Fruit fly (Drosophila melanogaster) whole organism, embryonic: ENCODE results near the gene Cap-D2.

ENCODE experiments used
- Asciz ChIP-seq: fragments of 200-800 bp; sonication (Bioruptor generic); optimal IDR thresholded peaks from 2 replicates; lab custom pipeline; 2017; ENCODE audit warnings: missing biosample characterization, mild to moderate bottlenecking, missing genetic modification characterization, missing genetic modification reagents
- Atf-2 ChIP-seq: fragments of 200-800 bp; sonication (Bioruptor generic); optimal IDR thresholded peaks from 2 replicates; lab custom pipeline; 2016; ENCODE audit warnings: missing biosample characterization, missing genetic modification characterization
- Awh ChIP-seq: fragments of 200-800 bp; sonication (Bioruptor generic); IDR thresholded peaks from 2 replicates; pipeline ENCODE4, ENCODE4 v1.3.6; 2022; ENCODE audit warnings: missing biosample characterization, missing genetic modification characterization
- CG10267 ChIP-seq: fragments of 200-800 bp; sonication (Bioruptor generic); optimal IDR thresholded peaks from 2 replicates; lab custom pipeline; 2018; ENCODE audit warnings: missing biosample characterization, mild to moderate bottlenecking, missing genetic modification characterization, moderate library complexity
- CG10979 ChIP-seq: fragments of 200-800 bp; sonication (Bioruptor generic); optimal IDR thresholded peaks from 2 replicates; lab custom pipeline; 2018; ENCODE audit warnings: missing biosample characterization, mild to moderate bottlenecking, missing genetic modification characterization, moderate library complexity
- CG12299 ChIP-seq: fragments of 200-800 bp; sonication (Bioruptor generic); optimal IDR thresholded peaks from 2 replicates; lab custom pipeline; 2018; ENCODE audit warnings: missing biosample characterization, mild to moderate bottlenecking, missing genetic modification characterization
- CG12769 ChIP-seq: fragments of 200-800 bp; sonication (Bioruptor generic); optimal IDR thresholded peaks from 2 replicates; lab custom pipeline; 2019; ENCODE audit warnings: missing biosample characterization, mild to moderate bottlenecking, missing genetic modification characterization, moderate library complexity
- CG13287 ChIP-seq: fragments of 200-800 bp; sonication (Bioruptor generic); IDR thresholded peaks from 2 replicates; pipeline ENCODE4 v1.3.6; 2022; ENCODE audit warnings: missing biosample characterization, missing genetic modification characterization; ENCODE audit not compliant: partially characterized antibody
- CG15269 ChIP-seq: fragments of 200-800 bp; sonication (Bioruptor generic); optimal IDR thresholded peaks from 2 replicates; lab custom pipeline; 2018; ENCODE audit warnings: missing biosample characterization, mild to moderate bottlenecking, missing genetic modification characterization, moderate library complexity
- CG17328 ChIP-seq: fragments of 200-800 bp; sonication (Bioruptor generic); IDR thresholded peaks from 2 replicates; pipeline ENCODE4 v1.3.6; 2022; ENCODE audit warnings: missing biosample characterization, missing genetic modification characterization
- CG17612 ChIP-seq: fragments of 200-800 bp; sonication (Bioruptor generic); IDR thresholded peaks from 2 replicates; pipeline ENCODE4 v1.3.6; 2022; ENCODE audit warnings: missing biosample characterization, missing genetic modification characterization
- CG2712 ChIP-seq: fragments of 200-800 bp; optimal IDR thresholded peaks from 3 replicates; lab custom pipeline; 2019; ENCODE audit warnings: missing biosample characterization, mild to moderate bottlenecking, missing genetic modification characterization, moderate library complexity
- CG2875 ChIP-seq: fragments of 200-800 bp; sonication (Bioruptor generic); optimal IDR thresholded peaks from 2 replicates; lab custom pipeline; 2017; ENCODE audit warnings: missing biosample characterization, mild to moderate bottlenecking, missing genetic modification characterization, missing genetic modification reagents
- CG30020 ChIP-seq: fragments of 200-800 bp; optimal IDR thresholded peaks from 2 replicates; lab custom pipeline; 2019; ENCODE audit warnings: missing biosample characterization, mild to moderate bottlenecking, missing genetic modification characterization, moderate library complexity
- CG30431 ChIP-seq: fragments of 200-800 bp; sonication (Bioruptor generic); optimal IDR thresholded peaks from 2 replicates; lab custom pipeline; 2017; ENCODE audit warnings: missing biosample characterization, missing genetic modification characterization
- CG31224 ChIP-seq: fragments of 200-800 bp; sonication (Bioruptor generic); IDR thresholded peaks from 2 replicates; pipeline ENCODE4 v1.3.6; 2022; ENCODE audit warnings: missing biosample characterization, missing genetic modification characterization
- CG3726 ChIP-seq: fragments of 200-800 bp; sonication (Bioruptor generic); IDR thresholded peaks from 3 replicates; pipeline ENCODE4, ENCODE4 v1.3.6; 2022; ENCODE audit warnings: missing biosample characterization, missing genetic modification characterization
- CG3847 ChIP-seq: fragments of 200-800 bp; sonication (Bioruptor generic); IDR thresholded peaks from 2 replicates; pipeline ENCODE4 v1.3.6; 2022; ENCODE audit warnings: missing biosample characterization, missing genetic modification characterization
- CG3995 ChIP-seq: fragments of 200-800 bp; sonication (Bioruptor generic); optimal IDR thresholded peaks from 3 replicates; lab custom pipeline; 2016; ENCODE audit warnings: missing biosample characterization, missing genetic modification characterization
- CG43689 ChIP-seq: fragments of 200-800 bp; sonication (Bioruptor generic); IDR thresholded peaks from 2 replicates; pipeline ENCODE4 v1.3.6; 2022; ENCODE audit warnings: missing biosample characterization, missing genetic modification characterization
- CG5245 ChIP-seq: fragments of 200-800 bp; sonication (Bioruptor generic); optimal IDR thresholded peaks from 3 replicates; lab custom pipeline; 2016; ENCODE audit warnings: missing biosample characterization, missing genetic modification characterization
- CG6175 ChIP-seq: fragments of 200-800 bp; sonication (Bioruptor generic); IDR thresholded peaks from 3 replicates; pipeline ENCODE4 v1.3.6; 2022; ENCODE audit warnings: missing biosample characterization, missing genetic modification characterization
- CG6272 ChIP-seq: fragments of 200-800 bp; sonication (Bioruptor generic); IDR thresholded peaks from 2 replicates; pipeline ENCODE4 v1.3.6; 2022; ENCODE audit warnings: missing biosample characterization, missing genetic modification characterization
- CG6689 ChIP-seq: fragments of 200-800 bp; sonication (Bioruptor generic); IDR thresholded peaks from 2 replicates; pipeline ENCODE4 v1.3.6; 2022; ENCODE audit warnings: missing biosample characterization, missing genetic modification characterization
- CG6854 ChIP-seq: fragments of 200-800 bp; sonication (Bioruptor generic); optimal IDR thresholded peaks from 3 replicates; lab custom pipeline; 2017; ENCODE audit warnings: missing biosample characterization, mild to moderate bottlenecking, missing genetic modification characterization
- CG9437 ChIP-seq: fragments of 200-800 bp; sonication (Bioruptor generic); optimal IDR thresholded peaks from 2 replicates; lab custom pipeline; 2018; ENCODE audit warnings: missing biosample characterization, mild to moderate bottlenecking, missing genetic modification characterization
- CG9876 ChIP-seq: fragments of 200-800 bp; sonication (Bioruptor generic); optimal IDR thresholded peaks from 2 replicates; lab custom pipeline; 2016; ENCODE audit warnings: missing biosample characterization, missing genetic modification characterization
- Dek ChIP-seq: fragments of 200-800 bp; sonication (Bioruptor generic); optimal IDR thresholded peaks from 3 replicates; lab custom pipeline; 2019; ENCODE audit warnings: missing biosample characterization, mild to moderate bottlenecking, missing genetic modification characterization, moderate library complexity
- Dref ChIP-seq: fragments of 200-800 bp; sonication (Bioruptor generic); IDR thresholded peaks from 2 replicates; pipeline ENCODE4 v1.3.6; 2022; ENCODE audit warnings: missing biosample characterization, missing genetic modification characterization
- HmgZ ChIP-seq: fragments of 200-800 bp; sonication (Bioruptor generic); optimal IDR thresholded peaks from 2 replicates; lab custom pipeline; 2018; ENCODE audit warnings: missing biosample characterization, mild to moderate bottlenecking, missing genetic modification characterization
- Lim3 ChIP-seq: fragments of 200-800 bp; sonication (Bioruptor generic); IDR thresholded peaks from 2 replicates; pipeline ENCODE4 v1.3.6; 2022; ENCODE audit warnings: missing biosample characterization, missing genetic modification characterization
- MTF-1 ChIP-seq: fragments of 200-800 bp; sonication (Bioruptor generic); optimal IDR thresholded peaks from 2 replicates; lab custom pipeline; 2018; ENCODE audit warnings: missing biosample characterization, mild to moderate bottlenecking, missing genetic modification characterization, borderline replicate concordance
- Max ChIP-seq: fragments of 200-800 bp; sonication (Bioruptor generic); optimal IDR thresholded peaks from 2 replicates; lab custom pipeline; 2016; ENCODE audit warnings: missing biosample characterization, mild to moderate bottlenecking, missing genetic modification characterization
- Tbp ChIP-seq: fragments of >200 bp; optimal IDR thresholded peaks from 2 replicates; lab custom pipeline; 2018; ENCODE audit warnings: missing biosample characterization, missing genetic modification characterization
- ab ChIP-seq: fragments of 200-800 bp; sonication (Bioruptor generic); optimal IDR thresholded peaks from 2 replicates; lab custom pipeline; 2016; ENCODE audit warnings: missing biosample characterization, missing genetic modification characterization
- ase ChIP-seq: fragments of 200-800 bp; sonication (Bioruptor generic); IDR thresholded peaks from 3 replicates; pipeline ENCODE4 v1.3.6; 2022; ENCODE audit warnings: missing biosample characterization, missing genetic modification characterization
- cad ChIP-seq: fragments of >200 bp; optimal IDR thresholded peaks from 2 replicates; lab custom pipeline; 2017; ENCODE audit warnings: missing biosample characterization, missing genetic modification characterization
- cas ChIP-seq: fragments of 200-800 bp; sonication (Bioruptor generic); IDR thresholded peaks from 2 replicates; pipeline ENCODE4 v1.3.6; 2022; ENCODE audit warnings: missing biosample characterization, missing genetic modification characterization
- cato ChIP-seq: fragments of 200-800 bp; sonication (Bioruptor generic); optimal IDR thresholded peaks from 2 replicates; lab custom pipeline; 2016; ENCODE audit warnings: missing biosample characterization, missing genetic modification characterization, borderline replicate concordance
- chn ChIP-seq: fragments of 200-800 bp; sonication (Bioruptor generic); optimal IDR thresholded peaks from 2 replicates; lab custom pipeline; 2016; ENCODE audit warnings: missing biosample characterization, missing genetic modification characterization
- ems ChIP-seq: fragments of 200-800 bp; sonication (Bioruptor generic); optimal IDR thresholded peaks from 3 replicates; lab custom pipeline; 2016; ENCODE audit warnings: missing biosample characterization, missing genetic modification characterization
- fu2 ChIP-seq: fragments of 200-800 bp; sonication (Bioruptor generic); optimal IDR thresholded peaks from 2 replicates; lab custom pipeline; 2016; ENCODE audit warnings: missing biosample characterization, missing genetic modification characterization
- gcm ChIP-seq: fragments of 200-800 bp; sonication (Bioruptor generic); optimal IDR thresholded peaks from 2 replicates; lab custom pipeline; 2019; ENCODE audit warnings: missing biosample characterization, mild to moderate bottlenecking, missing genetic modification characterization, moderate library complexity
- kay ChIP-seq: fragments of 200-800 bp; sonication (Bioruptor generic); optimal IDR thresholded peaks from 2 replicates; lab custom pipeline; 2016; ENCODE audit warnings: missing biosample characterization, missing genetic modification characterization
- lbe ChIP-seq: fragments of 200-800 bp; sonication (Bioruptor generic); optimal IDR thresholded peaks from 2 replicates; lab custom pipeline; 2016; ENCODE audit warnings: missing biosample characterization, mild to moderate bottlenecking, missing genetic modification characterization
- nmo ChIP-seq: fragments of 200-800 bp; sonication (Bioruptor generic); optimal IDR thresholded peaks from 2 replicates; lab custom pipeline; 2018; ENCODE audit warnings: missing biosample characterization, mild to moderate bottlenecking, missing genetic modification characterization, moderate library complexity
- p53 ChIP-seq: fragments of 200-800 bp; sonication (Bioruptor generic); optimal IDR thresholded peaks from 2 replicates; lab custom pipeline; 2016; ENCODE audit warnings: missing biosample characterization, missing genetic modification characterization
- row ChIP-seq: fragments of 200-800 bp; sonication (Bioruptor generic); IDR thresholded peaks from 3 replicates; pipeline ENCODE4 v1.3.6; 2022; ENCODE audit warnings: missing biosample characterization, missing genetic modification characterization
- ssp ChIP-seq: fragments of 200-800 bp; sonication (Bioruptor generic); IDR thresholded peaks from 2 replicates; pipeline ENCODE4 v1.3.6; 2022; ENCODE audit warnings: missing biosample characterization, missing genetic modification characterization
- tll ChIP-seq, 2 experiments: fragments of 200-800 bp in 1 of 2; fragments of >200 bp in 1 of 2; sonication (Bioruptor generic) in 1 of 2; optimal IDR thresholded peaks; 2 replicates each; lab custom pipeline; 2017 to 2019; ENCODE audit warnings: missing biosample characterization in 2 of 2, missing genetic modification characterization in 2 of 2, mild to moderate bottlenecking in 1 of 2, moderate library complexity in 1 of 2
- tx ChIP-seq: fragments of 200-800 bp; sonication (Bioruptor generic); optimal IDR thresholded peaks from 2 replicates; lab custom pipeline; 2016; ENCODE audit warnings: missing biosample characterization, missing genetic modification characterization
- usp ChIP-seq: fragments of >200 bp; optimal IDR thresholded peaks from 2 replicates; lab custom pipeline; 2017; ENCODE audit warnings: missing biosample characterization, missing genetic modification characterization

Cap-D2 gene

dm6 chr3R:29675333-29675732 lies at the start of gene Cap-D2, which contains the start of gene Bub3 (continued):
- TF ChIP-seq CG12769 (tag; lab: Kevin White, UChicago) = no peak
- peak; percentile 68 for TF ChIP-seq HmgZ (tag; lab: Kevin White, UChicago)
- no peak for TF ChIP-seq tll (GFP tag; optimal IDR thresholded peaks at IDR 0.05; lab: Kevin White, UChicago)
- peak; percentile 75 for TF ChIP-seq CG3847
- peak; percentile 43; the same call in 1 of the 2 replicates for TF ChIP-seq CG6272 (GFP tag; lab: Robert Waterston, UW)
- peak; percentile 21 for TF ChIP-seq CG30431 (GFP tag; lab: Kevin White, UChicago)
- no peak for TF ChIP-seq MTF-1 (GFP tag; lab: Kevin White, UChicago)
- TF ChIP-seq CG31224 (GFP tag; lab: Robert Waterston, UW) = peak; percentile 33; the same call in 1 of the 2 replicates
- TF ChIP-seq nmo (GFP tag; lab: Kevin White, UChicago) = peak; percentile 75
- peak; percentile 65 for TF ChIP-seq CG10267
- no peak for TF ChIP-seq ab (GFP tag; lab: Kevin White, UChicago)
- no peak for TF ChIP-seq CG6175 (GFP tag; lab: Robert Waterston, UW)
- TF ChIP-seq gcm (GFP tag; lab: Kevin White, UChicago) = peak; percentile 33
- no peak for TF ChIP-seq CG30020 (tag; lab: Kevin White, UChicago)
- TF ChIP-seq Dek (tag; lab: Kevin White, UChicago) = peak; percentile 15
- peak; percentile 73 for TF ChIP-seq CG2712 (tag; lab: Kevin White, UChicago)
- TF ChIP-seq p53 = peak; percentile 33
- TF ChIP-seq CG12299 (tag; lab: Kevin White, UChicago) = peak; percentile 51
- TF ChIP-seq Max (GFP tag; lab: Kevin White, UChicago) = peak; percentile 78
- TF ChIP-seq CG10979 (tag; lab: Kevin White, UChicago) = peak; percentile 67
- peak; percentile 79 for TF ChIP-seq ems
- peak; percentile 91 for TF ChIP-seq row (GFP tag; lab: Robert Waterston, UW)
- no peak for TF ChIP-seq cas
- TF ChIP-seq Asciz (GFP tag; lab: Kevin White, UChicago) = no peak
- peak; percentile 46 for TF ChIP-seq CG5245
- no peak for TF ChIP-seq CG3726
- peak; percentile 76 for TF ChIP-seq Dref (GFP tag; lab: Robert Waterston, UW)
- no peak for TF ChIP-seq CG6854 (GFP tag; lab: Kevin White, UChicago)
- TF ChIP-seq ase = peak; percentile 66
- TF ChIP-seq Atf-2 = peak; percentile 69
- TF ChIP-seq kay (GFP tag; lab: Kevin White, UChicago) = no peak
- no peak for TF ChIP-seq lbe
- TF ChIP-seq usp (GFP tag; lab: Kevin White, UChicago) = no peak
- no peak for TF ChIP-seq cad (GFP tag; lab: Kevin White, UChicago)
- TF ChIP-seq CG3995 (GFP tag; lab: Kevin White, UChicago) = peak; percentile 3
- no peak for TF ChIP-seq CG2875
- no peak for TF ChIP-seq CG17612 (GFP tag; lab: Robert Waterston, UW)
- no peak for TF ChIP-seq Tbp
- peak; percentile 92 for TF ChIP-seq CG13287
- TF ChIP-seq CG43689 (GFP tag; lab: Robert Waterston, UW) = no peak
- TF ChIP-seq CG9437 (GFP tag; lab: Kevin White, UChicago) = peak; percentile 31
- TF ChIP-seq CG15269 (tag; lab: Kevin White, UChicago) = no peak
- peak; percentile 56 for TF ChIP-seq cato
- TF ChIP-seq CG9876 (GFP tag; lab: Kevin White, UChicago) = peak; percentile 56
- TF ChIP-seq chn (GFP tag; lab: Kevin White, UChicago) = peak; percentile 84
- no peak for TF ChIP-seq Lim3 (GFP tag; lab: Robert Waterston, UW)
- TF ChIP-seq fu2 = peak; percentile 68
- peak; percentile 61 for TF ChIP-seq CG6689 (GFP tag; lab: Robert Waterston, UW)
- peak; percentile 64 for TF ChIP-seq tx (GFP tag; lab: Kevin White, UChicago)
- TF ChIP-seq CG17328 (GFP tag; lab: Robert Waterston, UW) = peak; percentile 70
- no peak for TF ChIP-seq Awh (GFP tag; lab: Robert Waterston, UW)
- TF ChIP-seq ssp = 0 out of 2 replicates have a peak, but pooled peaks have one; percentile 25
